Worm (Caenorhabditis elegans): Measurements from ENCODE around the gene tag-325.

DNA sequence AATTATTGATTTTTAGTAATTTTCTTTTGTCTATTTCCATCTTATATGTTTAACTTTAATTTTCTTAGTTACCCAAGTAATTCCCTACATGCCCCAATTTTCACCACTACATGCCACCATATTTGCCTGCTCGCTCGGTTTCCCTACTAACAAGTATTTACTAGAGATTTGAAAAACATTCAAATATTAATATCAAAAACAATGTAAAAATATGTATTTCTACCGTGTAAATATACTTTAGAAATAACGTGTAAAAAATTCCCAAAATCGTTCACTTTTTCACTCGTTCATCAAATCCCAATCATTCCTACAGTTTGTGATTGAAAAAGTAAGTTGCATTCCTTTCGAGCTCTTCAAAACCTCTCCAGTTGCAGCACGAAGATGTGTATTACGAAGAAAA lies 30.0 kb downstream of the tag-325 start, which contains the start of gene F26A1.3:
- TF ChIP-seq egl-44 (GFP tag; IDR thresholded peaks at IDR 0.05) (no peak), mel-28 (tag; optimal IDR thresholded peaks at IDR 0.05; ENCODE audit: borderline replicate concordance) (no peak), him-1 (tag; optimal IDR thresholded peaks at IDR 0.05) (no peak), lin-26 (GFP tag; IDR thresholded peaks at IDR 0.05) (no peak), ztf-28 (GFP tag; IDR thresholded peaks at IDR 0.05) (no peak), snpc-4 (GFP tag; optimal IDR thresholded peaks at IDR 0.05) (no peak), snpc-4 (tag; optimal IDR thresholded peaks at IDR 0.05) (no peak), K11D2.4 (GFP tag; IDR thresholded peaks at IDR 0.05) (no peak), nhr-120 (GFP tag; IDR thresholded peaks at IDR 0.05) (no peak), zim-3 (tag; optimal IDR thresholded peaks at IDR 0.05) (no peak)

All from whole organism, young adult.